Worm (Caenorhabditis elegans) whole organism, L1 larva: ENCODE measurements around the gene nhr-76.
A peak's percentile ranks its signal among the peaks of the same experiment; 100 is the strongest.

Source experiments
- C04F5.9 ChIP-seq: sonication (generic microtip); optimal IDR thresholded peaks from 2 replicates; lab custom pipeline; 2016; ENCODE audit warnings: missing genetic modification characterization, missing compliant biosample characterization
- F16B12.6 ChIP-seq: fragments of 150-350 bp; optimal IDR thresholded peaks from 2 replicates; lab custom pipeline; 2014; ENCODE audit warnings: missing biosample characterization, missing genetic modification characterization
- Y116A8C.19 ChIP-seq: sonication (generic microtip); optimal IDR thresholded peaks from 2 replicates; lab custom pipeline; 2016; ENCODE audit warnings: missing compliant biosample characterization, missing genetic modification characterization, borderline replicate concordance
- aly-2 ChIP-seq: fragments of 150-350 bp; optimal IDR thresholded peaks from 2 replicates; lab custom pipeline; 2014; ENCODE audit warnings: missing biosample characterization, missing genetic modification characterization
- ama-1 ChIP-seq: fragments of 150-350 bp; optimal IDR thresholded peaks from 2 replicates; lab custom pipeline; 2014
- ceh-63 ChIP-seq: fragments of 200-800 bp; sonication (Bioruptor generic); optimal IDR thresholded peaks from 2 replicates; lab custom pipeline; 2018; ENCODE audit warnings: mild to moderate bottlenecking, missing genetic modification characterization, missing compliant biosample characterization
- ceh-8 ChIP-seq: fragments of 200-800 bp; sonication (Bioruptor generic); optimal IDR thresholded peaks from 2 replicates; lab custom pipeline; 2018; ENCODE audit warnings: mild to moderate bottlenecking, missing genetic modification characterization, moderate library complexity, missing compliant biosample characterization
- ceh-82 ChIP-seq, 3 experiments: fragments of 150-350 bp in 1 of 3; sonication (generic microtip) in 2 of 3; optimal IDR thresholded peaks; 2 replicates each; lab custom pipeline; 2014 to 2017; ENCODE audit warnings: missing biosample characterization in 3 of 3, missing genetic modification characterization in 3 of 3
- ceh-88 ChIP-seq: fragments of 200-800 bp; sonication (Bioruptor generic); IDR thresholded peaks from 2 replicates; pipeline ENCODE4 v1.3.6; 2022; ENCODE audit warnings: missing genetic modification characterization, missing compliant biosample characterization
- ceh-90 ChIP-seq: sonication (generic microtip); optimal IDR thresholded peaks from 2 replicates; lab custom pipeline; 2016; ENCODE audit warnings: missing genetic modification characterization, missing compliant biosample characterization
- ces-1 ChIP-seq: fragments of 150-350 bp; optimal IDR thresholded peaks from 2 replicates; lab custom pipeline; 2014; ENCODE audit warnings: missing biosample characterization, missing genetic modification reagents, missing genetic modification characterization
- dpl-1 ChIP-seq, 3 experiments: fragments of 150-350 bp in 2 of 3; sonication (generic microtip) in 1 of 3; optimal IDR thresholded peaks; 2 replicates each; lab custom pipeline; 2014 to 2017; ENCODE audit warnings: missing biosample characterization in 3 of 3, missing genetic modification characterization in 3 of 3, missing genetic modification reagents in 3 of 3
- elt-2 ChIP-seq: sonication (generic microtip); optimal IDR thresholded peaks from 2 replicates; lab custom pipeline; 2016; ENCODE audit warnings: missing genetic modification characterization, mild to moderate bottlenecking, inconsistent platforms, missing compliant biosample characterization, missing genetic modification reagents
- fkh-10 ChIP-seq: sonication (generic microtip); optimal IDR thresholded peaks from 2 replicates; lab custom pipeline; 2017; ENCODE audit warnings: missing biosample characterization, missing genetic modification reagents, missing genetic modification characterization
- fkh-8 ChIP-seq: sonication (generic microtip); optimal IDR thresholded peaks from 2 replicates; lab custom pipeline; 2016; ENCODE audit warnings: mild to moderate bottlenecking, missing genetic modification characterization, missing compliant biosample characterization
- hlh-17 ChIP-seq: fragments of 200-800 bp; sonication (Bioruptor generic); optimal IDR thresholded peaks from 2 replicates; lab custom pipeline; 2018; ENCODE audit warnings: missing genetic modification characterization, mild to moderate bottlenecking, missing compliant biosample characterization, moderate library complexity, borderline replicate concordance
- isw-1 ChIP-seq: fragments of 200-800 bp; sonication (Bioruptor generic); IDR thresholded peaks from 2 replicates; pipeline ENCODE4 v1.3.6; 2022; ENCODE audit warnings: missing genetic modification characterization, missing compliant biosample characterization
- jun-1 ChIP-seq: fragments of 150-350 bp; optimal IDR thresholded peaks from 2 replicates; lab custom pipeline; 2014; ENCODE audit warnings: missing biosample characterization, missing genetic modification reagents, missing genetic modification characterization
- lin-35 ChIP-seq, 2 experiments: fragments of 150-350 bp; optimal IDR thresholded peaks; 2 replicates each; lab custom pipeline; 2014; ENCODE audit warnings: missing biosample characterization in 2 of 2, missing genetic modification characterization in 2 of 2, missing genetic modification reagents in 2 of 2
- mab-9 ChIP-seq: fragments of 200-800 bp; sonication (Bioruptor generic); IDR thresholded peaks from 2 replicates; pipeline ENCODE4 v1.3.6; 2022; ENCODE audit warnings: missing genetic modification reagents, missing genetic modification characterization, missing compliant biosample characterization
- mep-1 ChIP-seq: fragments of 150-350 bp; optimal IDR thresholded peaks from 2 replicates; lab custom pipeline; 2014; ENCODE audit warnings: missing biosample characterization, missing genetic modification characterization
- nhr-19 ChIP-seq: fragments of 200-800 bp; sonication (Bioruptor generic); conservative IDR thresholded peaks from 2 replicates; pipeline ENCODE4 v1.3.6; 2022; ENCODE audit warnings: missing genetic modification characterization, missing compliant biosample characterization
- nhr-28 ChIP-seq: fragments of 150-350 bp; optimal IDR thresholded peaks from 2 replicates; lab custom pipeline; 2014; ENCODE audit warnings: missing biosample characterization, missing genetic modification characterization
- nhr-71 ChIP-seq: sonication (generic microtip); optimal IDR thresholded peaks from 2 replicates; lab custom pipeline; 2016; ENCODE audit warnings: mild to moderate bottlenecking, missing genetic modification characterization, moderate library complexity, missing compliant biosample characterization
- nhr-76 ChIP-seq: sonication (generic microtip); optimal IDR thresholded peaks from 2 replicates; lab custom pipeline; 2017; ENCODE audit warnings: missing biosample characterization, missing genetic modification characterization
- nhr-85 ChIP-seq: sonication (generic microtip); peaks from one replicate; lab custom pipeline; 2016; ENCODE audit warnings: missing genetic modification characterization, inconsistent platforms, missing compliant biosample characterization
- nhr-90 ChIP-seq: sonication (generic microtip); optimal IDR thresholded peaks from 2 replicates; lab custom pipeline; 2016; ENCODE audit warnings: mild to moderate bottlenecking, missing genetic modification characterization, missing compliant biosample characterization; ENCODE audit not compliant: poor library complexity
- pag-3 ChIP-seq: sonication (generic microtip); optimal IDR thresholded peaks from 2 replicates; lab custom pipeline; 2017; ENCODE audit warnings: missing genetic modification characterization, mild to moderate bottlenecking, missing compliant biosample characterization, antibody characterized with exemption, borderline replicate concordance; ENCODE audit not compliant: insufficient read depth
- pax-3 ChIP-seq: fragments of 200-800 bp; sonication (Bioruptor generic); optimal IDR thresholded peaks from 2 replicates; lab custom pipeline; 2018; ENCODE audit warnings: mild to moderate bottlenecking, missing genetic modification characterization, moderate library complexity, missing compliant biosample characterization
- rnt-1 ChIP-seq: sonication (generic microtip); optimal IDR thresholded peaks from 2 replicates; lab custom pipeline; 2016; ENCODE audit warnings: mild to moderate bottlenecking, missing genetic modification characterization, moderate library complexity, missing compliant biosample characterization
- skn-1 ChIP-seq: fragments of 150-350 bp; optimal IDR thresholded peaks from 2 replicates; lab custom pipeline; 2014; ENCODE audit warnings: missing biosample characterization, missing genetic modification characterization
- snpc-4 ChIP-seq: fragments of 150-350 bp; optimal IDR thresholded peaks from 2 replicates; lab custom pipeline; 2014; ENCODE audit warnings: missing biosample characterization, missing genetic modification characterization
- snu-23 ChIP-seq: sonication (generic microtip); optimal IDR thresholded peaks from 2 replicates; lab custom pipeline; 2016; ENCODE audit warnings: missing genetic modification characterization, missing compliant biosample characterization
- swsn-7 ChIP-seq: sonication (generic microtip); optimal IDR thresholded peaks from 2 replicates; lab custom pipeline; 2016; ENCODE audit warnings: missing genetic modification characterization, missing compliant biosample characterization
- tlp-1 ChIP-seq: fragments of 150-350 bp; optimal IDR thresholded peaks from 2 replicates; lab custom pipeline; 2014; ENCODE audit warnings: missing biosample characterization, missing genetic modification characterization
- unc-130 ChIP-seq: fragments of 150-350 bp; optimal IDR thresholded peaks from 2 replicates; lab custom pipeline; 2017; ENCODE audit warnings: missing biosample characterization, missing genetic modification characterization, inconsistent platforms
- unc-30 ChIP-seq: sonication (generic microtip); optimal IDR thresholded peaks from 2 replicates; lab custom pipeline; 2017; ENCODE audit warnings: missing biosample characterization, missing genetic modification characterization
- unc-86 ChIP-seq: sonication (generic microtip); optimal IDR thresholded peaks from 2 replicates; lab custom pipeline; 2016; ENCODE audit warnings: missing genetic modification characterization, missing compliant biosample characterization
- xbp-1 ChIP-seq: sonication (generic microtip); optimal IDR thresholded peaks from 2 replicates; lab custom pipeline; 2016; ENCODE audit warnings: missing genetic modification characterization, missing compliant biosample characterization
- zag-1 ChIP-seq: fragments of 150-350 bp; optimal IDR thresholded peaks from 2 replicates; lab custom pipeline; 2014; ENCODE audit warnings: missing biosample characterization, missing genetic modification characterization
- ztf-11 ChIP-seq, 2 experiments: sonication (generic microtip); optimal IDR thresholded peaks; 2 replicates each; lab custom pipeline; 2016 to 2017; ENCODE audit warnings: missing genetic modification characterization in 2 of 2, missing biosample characterization in 1 of 2, missing compliant biosample characterization in 1 of 2

The nhr-76 gene

DNA sequence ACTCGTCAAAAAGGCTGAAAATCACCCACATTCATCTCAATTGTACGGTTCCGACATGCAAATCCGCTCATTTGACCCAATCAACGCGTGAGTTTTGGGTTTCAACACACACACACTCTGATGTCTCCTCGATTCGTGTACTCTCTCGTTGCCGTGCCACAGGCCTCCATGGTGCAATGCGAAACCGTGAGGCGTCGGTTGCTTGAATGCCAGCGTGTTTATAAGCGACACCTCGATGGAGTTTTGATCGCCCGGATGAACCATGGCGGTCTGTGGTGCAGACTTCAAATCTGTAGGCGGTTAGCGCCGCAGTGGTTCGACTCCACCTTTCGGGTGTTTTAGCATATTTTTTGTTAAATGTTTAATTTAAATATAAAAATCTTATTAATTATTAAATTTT is 30.6 kb downstream of the nhr-76 start (continued):
- peak; percentile 88 for TF ChIP-seq swsn-7 (tag; lab: Kevin White, UChicago)
- TF ChIP-seq nhr-76 (tag; lab: Kevin White, UChicago): no peak
- no peak for TF ChIP-seq unc-30 (tag; lab: Kevin White, UChicago)
- TF ChIP-seq unc-130 (tag; lab: Kevin White, UChicago): peak; percentile 27
- peak; percentile 35 for TF ChIP-seq skn-1 (tag; lab: Kevin White, UChicago)
- TF ChIP-seq jun-1: no peak
- no peak for TF ChIP-seq fkh-10
- TF ChIP-seq ama-1: peak; percentile 68
- TF ChIP-seq nhr-90 (tag; lab: Kevin White, UChicago): peak; percentile 89
- TF ChIP-seq tlp-1 (tag; lab: Kevin White, UChicago): no peak
- TF ChIP-seq elt-2 (tag; lab: Kevin White, UChicago): no peak
- TF ChIP-seq ceh-82 (tag; optimal IDR thresholded peaks at IDR 0.05; lab: Kevin White, UChicago): peak; percentile 56 to 77 (median 59)
- TF ChIP-seq dpl-1 (GFP tag; optimal IDR thresholded peaks at IDR 0.05; lab: Kevin White, UChicago): peak; percentile 45 to 56 (median 47)
- TF ChIP-seq ces-1 (GFP tag; lab: Kevin White, UChicago): no peak
- TF ChIP-seq rnt-1: peak; percentile 94
- 0 out of 2 replicates have a peak, but pooled peaks have one; percentile 28 for TF ChIP-seq ceh-88 (GFP tag; lab: Robert Waterston, UW)
- TF ChIP-seq pax-3: no peak
- peak; percentile 59 for TF ChIP-seq C04F5.9 (tag; lab: Kevin White, UChicago)
- no peak for TF ChIP-seq nhr-28
- peak; percentile 99 for TF ChIP-seq snpc-4 (tag; lab: Kevin White, UChicago)
- peak; percentile 80 for TF ChIP-seq nhr-85 (tag; lab: Kevin White, UChicago)
- no peak for TF ChIP-seq mab-9
- no peak for TF ChIP-seq ceh-63 (GFP tag; lab: Kevin White, UChicago)
- peak; percentile 21; the same call in 1 of the 2 replicates for TF ChIP-seq isw-1 (GFP tag; lab: Robert Waterston, UW)
- peak; percentile 60 to 67 for TF ChIP-seq lin-35 (GFP tag; optimal IDR thresholded peaks at IDR 0.05; lab: Kevin White, UChicago)
- peak; percentile 86 for TF ChIP-seq snu-23 (GFP tag; lab: Kevin White, UChicago)
- peak; percentile 90 for TF ChIP-seq nhr-71 (tag; lab: Kevin White, UChicago)
- TF ChIP-seq ceh-8: no peak
- peak; percentile 83 for TF ChIP-seq nhr-19 (GFP tag; lab: Robert Waterston, UW)
- TF ChIP-seq aly-2 (tag; lab: Kevin White, UChicago): peak; percentile 4
- TF ChIP-seq xbp-1 (tag; lab: Kevin White, UChicago): peak; percentile 75
- TF ChIP-seq pag-3 (tag; lab: Kevin White, UChicago): no peak
- no peak for TF ChIP-seq ceh-90
- TF ChIP-seq Y116A8C.19 (tag; lab: Kevin White, UChicago): no peak
- TF ChIP-seq zag-1: no peak
- TF ChIP-seq mep-1 (tag; lab: Kevin White, UChicago): peak; percentile 65
- peak in 1 of 2 experiments; percentile 29 for TF ChIP-seq ztf-11 (tag; optimal IDR thresholded peaks at IDR 0.05; lab: Kevin White, UChicago)
- no peak for TF ChIP-seq hlh-17 (GFP tag; lab: Kevin White, UChicago)
- TF ChIP-seq, all 84 proteins: peak for 48

DNA sequence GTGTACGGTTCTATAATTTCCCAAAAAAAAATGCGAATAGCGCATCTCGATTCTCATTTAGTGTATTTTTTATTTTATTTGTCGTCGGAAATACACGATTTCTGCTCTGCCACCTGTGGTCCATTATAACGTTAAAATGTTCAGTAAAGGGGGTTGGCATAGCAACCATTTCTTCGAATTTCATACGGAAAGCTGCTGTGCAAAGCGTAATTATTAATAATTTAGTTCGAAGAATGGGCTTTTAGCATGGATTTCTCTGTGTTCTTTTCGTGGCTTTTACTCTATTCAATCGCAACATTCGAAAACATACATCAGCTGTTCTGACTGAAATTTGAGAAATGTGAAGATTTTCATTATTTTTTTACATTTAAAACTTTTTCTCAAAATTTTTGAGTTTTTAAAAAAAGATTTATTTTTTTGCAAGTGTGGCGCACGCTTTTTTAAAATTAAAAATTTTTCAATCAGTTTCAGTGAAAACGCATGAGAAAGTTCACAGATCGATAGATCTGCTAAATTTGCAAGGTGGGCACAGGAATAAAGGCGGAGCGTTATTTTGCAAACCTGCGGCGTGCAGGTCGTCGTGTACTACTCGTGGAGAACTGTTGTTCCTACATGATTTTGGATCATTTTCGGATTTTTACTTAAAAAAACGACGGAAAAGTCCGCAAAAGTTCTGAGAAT is 31.3 kb downstream of the nhr-76 start:
- TF ChIP-seq lin-35 (GFP tag; optimal IDR thresholded peaks at IDR 0.05; lab: Kevin White, UChicago) (peak in 1 of 2 experiments; percentile 21), unc-86 (tag; lab: Kevin White, UChicago) (no peak), mep-1 (tag; lab: Kevin White, UChicago) (peak; percentile 14), fkh-8 (tag; lab: Kevin White, UChicago) (peak; percentile 18), F16B12.6 (tag; lab: Kevin White, UChicago) (no peak)
- TF ChIP-seq, all 84 proteins: peak for 3
